Worm (Caenorhabditis elegans): ENCODE measurements around the gene hda-5.

The hda-5 gene

DNA sequence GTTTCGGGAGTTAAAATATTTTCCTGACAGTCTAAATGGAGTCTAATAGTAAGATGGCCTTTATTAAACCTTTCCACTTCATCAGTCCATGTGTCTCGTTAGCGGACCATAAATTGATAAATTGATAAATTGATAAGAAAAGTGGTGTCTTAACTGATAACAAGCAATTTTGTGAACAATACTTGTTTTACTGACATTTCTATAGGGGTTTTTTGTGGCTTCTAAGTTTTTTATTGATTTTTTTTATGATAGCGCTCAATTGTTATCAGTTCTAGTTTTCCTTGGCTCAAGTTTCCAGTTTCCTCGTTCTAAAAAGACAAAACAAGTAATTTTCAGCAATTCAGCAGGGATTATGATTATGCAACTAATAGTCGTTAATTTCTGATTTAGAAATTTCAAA, 3.6 kb downstream of the hda-5 start, which contains the start of gene F43G6.17:
Gene F43G6.17, plus strand, starts transcription at position 301 of the 400 bp plus-strand sequence.
- no peak for TF ChIP-seq alr-1 (tag; optimal IDR thresholded peaks at IDR 0.05)
- TF ChIP-seq R02D3.7 (tag; optimal IDR thresholded peaks at IDR 0.05) = no peak
- no peak for TF ChIP-seq ztf-11 (tag; optimal IDR thresholded peaks at IDR 0.05)
- TF ChIP-seq sma-3 (GFP tag; optimal IDR thresholded peaks at IDR 0.05) = no peak

DNA sequence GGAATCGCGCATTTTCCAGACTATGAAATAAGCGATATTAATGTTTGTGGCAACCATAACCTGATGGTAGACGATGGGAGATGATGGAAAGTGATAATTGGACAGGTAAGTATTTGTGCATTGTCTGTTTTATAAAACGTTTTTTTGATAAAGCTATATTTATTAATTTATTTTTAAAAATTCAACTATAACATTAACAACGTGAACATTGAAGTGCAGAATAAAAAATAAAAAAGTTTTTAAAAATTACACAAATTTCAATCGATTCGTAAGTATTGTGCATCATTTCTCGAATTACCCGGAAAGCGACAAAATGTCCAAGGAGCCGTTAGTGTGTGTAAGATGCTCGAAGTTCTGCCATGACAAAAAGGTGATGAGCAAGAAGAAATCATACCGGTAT, 7.4 kb downstream of the hda-5 start, which contains the start of gene jmjd-1.1:
Gene jmjd-1.1, plus strand, starts transcription at position 301 of the 400 bp plus-strand sequence.
- no peak for TF ChIP-seq peb-1 (tag; optimal IDR thresholded peaks at IDR 0.05)
- no peak for TF ChIP-seq zag-1 (tag; optimal IDR thresholded peaks at IDR 0.05)
- no peak for TF ChIP-seq sma-9 (GFP tag; optimal IDR thresholded peaks at IDR 0.05)
- no peak for TF ChIP-seq sma-9 (tag; optimal IDR thresholded peaks at IDR 0.05)
- no peak for TF ChIP-seq sma-3 (GFP tag; optimal IDR thresholded peaks at IDR 0.05)
- no peak for TF ChIP-seq R02D3.7 (tag; optimal IDR thresholded peaks at IDR 0.05)

DNA sequence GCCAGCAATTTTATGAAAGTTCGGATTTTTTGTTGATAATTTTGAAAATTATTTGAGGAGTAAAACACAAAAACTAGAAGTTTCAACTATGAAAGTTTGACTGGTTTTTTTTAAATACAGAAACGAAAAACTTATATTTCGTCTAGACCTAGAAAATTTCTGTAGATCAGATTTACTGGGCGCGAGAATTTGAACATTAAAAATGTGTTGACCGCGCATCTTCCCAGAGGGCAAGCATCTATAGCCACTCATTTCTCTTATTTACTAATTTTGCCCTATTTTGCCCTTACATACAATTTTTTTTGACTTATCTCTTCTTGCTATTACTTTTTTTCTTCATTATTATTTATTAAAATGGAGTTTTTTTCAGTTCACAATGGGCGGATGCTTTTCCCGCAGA, 10.1 kb downstream of the hda-5 start, which contains the start of gene F43G6.10:
Gene F43G6.10, plus strand, starts transcription at position 371 of the 400 bp plus-strand sequence.
- no peak for TF ChIP-seq nhr-129 (tag; optimal IDR thresholded peaks at IDR 0.05)
- no peak for TF ChIP-seq ztf-1 (GFP tag; conservative IDR thresholded peaks at IDR 0.05)

DNA sequence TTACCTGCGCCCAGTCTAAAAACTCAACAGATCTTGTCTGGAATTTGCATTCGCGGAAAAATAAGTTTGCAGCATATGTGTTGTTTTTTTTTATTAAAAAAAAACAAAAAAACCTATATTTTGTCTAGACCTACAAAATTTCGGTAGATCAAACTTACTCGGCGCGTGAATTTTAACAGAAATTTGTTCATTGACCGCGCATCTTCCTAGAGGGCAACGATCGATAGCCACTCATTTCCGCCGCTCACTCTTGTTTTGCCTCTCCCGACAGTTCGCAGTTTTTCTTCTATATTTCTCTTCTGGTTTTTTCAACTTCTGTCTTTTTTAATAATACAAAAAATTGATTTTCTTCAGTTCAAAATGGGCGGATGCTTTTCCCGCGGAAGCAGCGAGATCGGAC, 11.6 kb downstream of the hda-5 start, which contains the start of gene F43G6.7:
Gene F43G6.7, plus strand, starts transcription at position 355 of the 400 bp plus-strand sequence.
- no peak for TF ChIP-seq mbf-1 (tag; optimal IDR thresholded peaks at IDR 0.05)
- no peak for TF ChIP-seq nhr-12 (tag; optimal IDR thresholded peaks at IDR 0.05)
- no peak for TF ChIP-seq unc-62 (GFP tag; optimal IDR thresholded peaks at IDR 0.05)
- TF ChIP-seq peb-1 (tag; optimal IDR thresholded peaks at IDR 0.05) = no peak
- no peak for TF ChIP-seq egl-27 (tag; optimal IDR thresholded peaks at IDR 0.05)
- TF ChIP-seq ceh-82 (tag; optimal IDR thresholded peaks at IDR 0.05) = no peak

DNA sequence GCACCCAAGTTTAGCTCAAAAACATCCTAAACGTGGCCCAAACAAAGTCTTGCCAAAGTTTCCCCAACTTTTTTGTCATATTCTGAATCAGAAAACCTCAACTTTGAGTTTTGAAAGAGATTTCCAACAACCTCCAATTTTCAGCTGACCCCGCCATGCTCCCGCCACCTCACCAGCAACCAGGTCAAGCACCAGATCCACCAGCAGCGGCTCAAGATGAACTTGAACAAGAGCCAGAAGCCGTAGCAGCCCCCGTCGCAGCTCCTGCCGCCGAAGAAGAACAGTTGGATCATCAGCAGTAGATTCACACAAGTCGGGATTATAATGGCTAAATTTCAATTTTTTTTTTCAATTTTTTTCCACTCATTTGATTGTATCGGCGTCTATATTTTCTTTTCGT, 12.4 kb downstream of the hda-5 start:
- TF ChIP-seq ama-1 (optimal IDR thresholded peaks at IDR 0.05) (no peak), Y55F3AM.14 (GFP tag; optimal IDR thresholded peaks at IDR 0.05) (no peak), aly-2 (tag; optimal IDR thresholded peaks at IDR 0.05) (no peak), lsy-2 (tag; optimal IDR thresholded peaks at IDR 0.05) (no peak), nhr-23 (tag; optimal IDR thresholded peaks at IDR 0.05) (no peak), sma-9 (GFP tag; optimal IDR thresholded peaks at IDR 0.05) (no peak), sma-9 (tag; optimal IDR thresholded peaks at IDR 0.05) (no peak), nhr-25 (tag; optimal IDR thresholded peaks at IDR 0.05) (no peak), peb-1 (tag; optimal IDR thresholded peaks at IDR 0.05) (no peak), alr-1 (tag; optimal IDR thresholded peaks at IDR 0.05) (no peak), nhr-12 (tag; optimal IDR thresholded peaks at IDR 0.05) (no peak), ZK546.5 (tag; optimal IDR thresholded peaks at IDR 0.05) (no peak), crh-2 (tag; optimal IDR thresholded peaks at IDR 0.05) (no peak), sem-4 (tag; optimal IDR thresholded peaks at IDR 0.05) (no peak), zag-1 (tag; optimal IDR thresholded peaks at IDR 0.05) (no peak)

DNA sequence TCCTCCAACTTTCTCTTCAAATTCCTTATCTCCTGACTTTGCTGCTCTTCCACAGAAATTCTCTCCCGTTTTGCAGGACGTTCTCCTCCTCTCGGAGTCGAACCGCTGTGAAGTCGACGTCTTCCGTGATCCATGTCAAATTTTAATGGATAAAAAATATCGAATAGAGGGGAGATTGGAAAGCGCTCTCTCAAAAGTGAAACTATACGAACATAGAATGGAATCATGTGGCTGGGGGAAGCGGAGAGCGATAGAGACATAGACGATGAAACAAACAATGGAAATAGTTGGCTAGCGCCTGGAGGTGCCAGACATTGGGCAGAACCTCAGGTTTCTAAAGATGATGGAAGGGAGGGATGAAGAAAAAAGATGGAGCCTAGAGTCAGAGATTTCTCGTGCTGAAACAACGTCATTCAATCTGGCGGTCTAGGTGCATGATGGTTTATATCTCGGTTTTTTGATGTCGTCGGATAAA, 15.1 kb downstream of the hda-5 start, which contains the start of gene F43G6.8:
Gene F43G6.8, minus strand, starts transcription at position 198 of the 475 bp plus-strand sequence.
- TF ChIP-seq F13H6.1 (tag; optimal IDR thresholded peaks at IDR 0.05) = no peak
- TF ChIP-seq ZK546.5 (tag; optimal IDR thresholded peaks at IDR 0.05) = no peak
- no peak for TF ChIP-seq unc-62 (GFP tag; optimal IDR thresholded peaks at IDR 0.05)
- TF ChIP-seq crh-2 (tag; optimal IDR thresholded peaks at IDR 0.05) = peak; percentile 30
- no peak for TF ChIP-seq alr-1 (tag; optimal IDR thresholded peaks at IDR 0.05)
- no peak for TF ChIP-seq ceh-16 (tag; optimal IDR thresholded peaks at IDR 0.05)
- no peak for TF ChIP-seq ztf-1 (GFP tag; conservative IDR thresholded peaks at IDR 0.05)
- no peak for TF ChIP-seq sma-3 (GFP tag; optimal IDR thresholded peaks at IDR 0.05)
- TF ChIP-seq nhr-237 (tag; optimal IDR thresholded peaks at IDR 0.05) = no peak
- TF ChIP-seq elt-1 (tag; optimal IDR thresholded peaks at IDR 0.05) = no peak
- peak; percentile 10 for TF ChIP-seq nhr-21 (tag; optimal IDR thresholded peaks at IDR 0.05)
- peak; percentile 50 for TF ChIP-seq unc-55 (GFP tag; optimal IDR thresholded peaks at IDR 0.05)
- peak; percentile 6 for TF ChIP-seq nhr-25 (tag; optimal IDR thresholded peaks at IDR 0.05)
- peak; percentile 42 for TF ChIP-seq sma-9 (GFP tag; optimal IDR thresholded peaks at IDR 0.05)
- no peak for TF ChIP-seq sma-9 (tag; optimal IDR thresholded peaks at IDR 0.05)
- no peak for TF ChIP-seq mdl-1 (tag; optimal IDR thresholded peaks at IDR 0.05)
- no peak for TF ChIP-seq egl-27 (tag; optimal IDR thresholded peaks at IDR 0.05)
- TF ChIP-seq nhr-12 (tag; optimal IDR thresholded peaks at IDR 0.05) = no peak
- no peak for TF ChIP-seq mab-5 (tag; optimal IDR thresholded peaks at IDR 0.05)
- TF ChIP-seq lsy-2 (tag; optimal IDR thresholded peaks at IDR 0.05) = peak in 1 of 2 experiments; percentile 61
- peak; percentile 81 for TF ChIP-seq C34F6.9 (tag; optimal IDR thresholded peaks at IDR 0.05)
- no peak for TF ChIP-seq mbf-1 (tag; optimal IDR thresholded peaks at IDR 0.05)
- TF ChIP-seq lin-11 (tag; optimal IDR thresholded peaks at IDR 0.05) = peak; percentile 29
- TF ChIP-seq nhr-11 (tag; optimal IDR thresholded peaks at IDR 0.05) = no peak
- peak; percentile 79 for TF ChIP-seq ama-1 (optimal IDR thresholded peaks at IDR 0.05)
- TF ChIP-seq blmp-1 (tag; optimal IDR thresholded peaks at IDR 0.05; ENCODE audit: insufficient read depth) = peak; percentile 32
- TF ChIP-seq nhr-129 (tag; optimal IDR thresholded peaks at IDR 0.05) = peak; percentile 83
- peak; percentile 13 for TF ChIP-seq fos-1 (tag; optimal IDR thresholded peaks at IDR 0.05)
- TF ChIP-seq nhr-77 (tag; optimal IDR thresholded peaks at IDR 0.05) = no peak
- no peak for TF ChIP-seq zag-1 (tag; optimal IDR thresholded peaks at IDR 0.05)
- TF ChIP-seq nhr-6 (tag; optimal IDR thresholded peaks at IDR 0.05) = no peak
- TF ChIP-seq elt-3 (tag; optimal IDR thresholded peaks at IDR 0.05) = no peak
- no peak for TF ChIP-seq gmeb-1 (tag; optimal IDR thresholded peaks at IDR 0.05)

Data from whole organism, L2 larva.